In genomic region chr3L:8974478-8975477, dm6 we compare ENCODE assay signal across 1 fruit fly cellular context.
TF ChIP-seq lines count a peak whose summit lies in the region.

TSS of gene pix (minus strand) at chr3L:8974765.
TSS of gene Srp68 (plus strand) at chr3L:8975046.

TF ChIP-seq in whole organism, embryonic, 481 proteins besides CTCF, POLR2A, EP300 and RAD21 (continued from another document and continues in another):
- peak; percentile 85 for TF ChIP-seq CG13287 (GFP tag; IDR thresholded peaks at IDR 0.05; lab: Robert Waterston, UW; ENCODE audit: partially characterized antibody)
- TF ChIP-seq nerfin-2 (GFP tag; IDR thresholded peaks at IDR 0.05; lab: Robert Waterston, UW; ENCODE audit: partially characterized antibody): peak; percentile 45; the same call in 1 of the 2 replicates
- TF ChIP-seq HmgZ (tag; optimal IDR thresholded peaks at IDR 0.05; lab: Kevin White, UChicago): peak; percentile 43
- TF ChIP-seq tup (GFP tag; optimal IDR thresholded peaks at IDR 0.05; lab: Kevin White, UChicago): no peak
- TF ChIP-seq CG7786 (GFP tag; optimal IDR thresholded peaks at IDR 0.05; lab: Kevin White, UChicago): peak; percentile 43
- TF ChIP-seq br (optimal IDR thresholded peaks at IDR 0.05; lab: Kevin White, UChicago): no peak
- peak; percentile 76 for TF ChIP-seq Blimp-1 (GFP tag; optimal IDR thresholded peaks at IDR 0.05; lab: Kevin White, UChicago)
- peak; percentile 17 for TF ChIP-seq CG30431 (GFP tag; optimal IDR thresholded peaks at IDR 0.05; lab: Kevin White, UChicago)
- TF ChIP-seq Usf (GFP tag; optimal IDR thresholded peaks at IDR 0.05; lab: Kevin White, UChicago): peak; percentile 44
- TF ChIP-seq CG16815 (GFP tag; optimal IDR thresholded peaks at IDR 0.05; lab: Kevin White, UChicago): peak; percentile 47
- TF ChIP-seq CG6683 (GFP tag; optimal IDR thresholded peaks at IDR 0.05; lab: Kevin White, UChicago): peak; percentile 18
- TF ChIP-seq CG9797 (GFP tag; optimal IDR thresholded peaks at IDR 0.05; lab: Kevin White, UChicago): peak; percentile 30
- TF ChIP-seq CG8765 (GFP tag; IDR thresholded peaks at IDR 0.05; lab: Robert Waterston, UW): no peak
- TF ChIP-seq CG12299 (tag; optimal IDR thresholded peaks at IDR 0.05; lab: Kevin White, UChicago): no peak
- no peak for TF ChIP-seq ftz-f1 (GFP tag; optimal IDR thresholded peaks at IDR 0.05; lab: Kevin White, UChicago)
- no peak for TF ChIP-seq Ravus (GFP tag; IDR thresholded peaks at IDR 0.05; lab: Robert Waterston, UW)
- no peak for TF ChIP-seq pb (GFP tag; optimal IDR thresholded peaks at IDR 0.05; lab: Kevin White, UChicago)
- TF ChIP-seq zf30C (GFP tag; optimal IDR thresholded peaks at IDR 0.05; lab: Kevin White, UChicago): no peak
- no peak for TF ChIP-seq ci (GFP tag; IDR thresholded peaks at IDR 0.05; lab: Robert Waterston, UW)
- TF ChIP-seq Deaf1 (tag; optimal IDR thresholded peaks at IDR 0.05; lab: Kevin White, UChicago): no peak
- TF ChIP-seq Dip3 (GFP tag; optimal IDR thresholded peaks at IDR 0.05; lab: Kevin White, UChicago): peak; percentile 49
- no peak for TF ChIP-seq Dfd (GFP tag; optimal IDR thresholded peaks at IDR 0.05; lab: Kevin White, UChicago)
- TF ChIP-seq CG17829 (tag; optimal IDR thresholded peaks at IDR 0.05; lab: Kevin White, UChicago): peak; percentile 76
- no peak for TF ChIP-seq her (GFP tag; optimal IDR thresholded peaks at IDR 0.05; lab: Kevin White, UChicago)
- TF ChIP-seq so (GFP tag; IDR thresholded peaks at IDR 0.05; lab: Robert Waterston, UW): no peak
- TF ChIP-seq CG13424 (tag; optimal IDR thresholded peaks at IDR 0.05; lab: Kevin White, UChicago): peak; percentile 75
- TF ChIP-seq CG10147 (GFP tag; optimal IDR thresholded peaks at IDR 0.05; lab: Kevin White, UChicago): peak; percentile 63
- no peak for TF ChIP-seq vvl (GFP tag; IDR thresholded peaks at IDR 0.05; lab: Robert Waterston, UW)
- no peak for TF ChIP-seq sqz (GFP tag; optimal IDR thresholded peaks at IDR 0.05; lab: Kevin White, UChicago)
- TF ChIP-seq kay (GFP tag; optimal IDR thresholded peaks at IDR 0.05; lab: Kevin White, UChicago): peak; percentile 30
- TF ChIP-seq Opbp (GFP tag; IDR thresholded peaks at IDR 0.05; lab: Robert Waterston, UW; ENCODE audit: partially characterized antibody): peak; percentile 66; the same call in 2 of the 3 replicates
- TF ChIP-seq nom (GFP tag; optimal IDR thresholded peaks at IDR 0.05; lab: Kevin White, UChicago): peak; percentile 15
- peak; percentile 70 for TF ChIP-seq Max (GFP tag; optimal IDR thresholded peaks at IDR 0.05; lab: Kevin White, UChicago)
- 0 out of 2 replicates have a peak, but pooled peaks have one; percentile 14 for TF ChIP-seq CG31224 (GFP tag; IDR thresholded peaks at IDR 0.05; lab: Robert Waterston, UW)
- no peak for TF ChIP-seq CG10959 (GFP tag; IDR thresholded peaks at IDR 0.05; lab: Robert Waterston, UW)
- peak; percentile 78 for TF ChIP-seq CG30403 (GFP tag; optimal IDR thresholded peaks at IDR 0.05; lab: Kevin White, UChicago)
- TF ChIP-seq dmrt11E (tag; optimal IDR thresholded peaks at IDR 0.05; lab: Kevin White, UChicago): peak; percentile 61
- peak; percentile 80 for TF ChIP-seq CG34224 (GFP tag; IDR thresholded peaks at IDR 0.05; lab: Robert Waterston, UW; ENCODE audit: partially characterized antibody)
- TF ChIP-seq CG18764 (GFP tag; optimal IDR thresholded peaks at IDR 0.05; lab: Kevin White, UChicago): peak; percentile 31
- TF ChIP-seq aop (GFP tag; IDR thresholded peaks at IDR 0.05; lab: Robert Waterston, UW): no peak
- no peak for TF ChIP-seq ERR (GFP tag; optimal IDR thresholded peaks at IDR 0.05; lab: Kevin White, UChicago)
- peak; percentile 18 for TF ChIP-seq CG7928 (GFP tag; optimal IDR thresholded peaks at IDR 0.05; lab: Kevin White, UChicago)
- no peak for TF ChIP-seq CG3726 (GFP tag; IDR thresholded peaks at IDR 0.05; lab: Robert Waterston, UW)
- TF ChIP-seq Hmx (GFP tag; optimal IDR thresholded peaks at IDR 0.05; lab: Kevin White, UChicago): no peak
- TF ChIP-seq gsb-n (tag; optimal IDR thresholded peaks at IDR 0.05; lab: Kevin White, UChicago): no peak
- no peak for TF ChIP-seq CG7357 (GFP tag; IDR thresholded peaks at IDR 0.05; lab: Robert Waterston, UW)
- peak; percentile 73 for TF ChIP-seq Nf-YC (tag; optimal IDR thresholded peaks at IDR 0.05; lab: Kevin White, UChicago)
- no peak for TF ChIP-seq CG8478 (optimal IDR thresholded peaks at IDR 0.05; lab: Kevin White, UChicago)
- TF ChIP-seq klu (GFP tag; IDR thresholded peaks at IDR 0.05; lab: Robert Waterston, UW): peak; percentile 50; the same call in 1 of the 2 replicates
- TF ChIP-seq wor (GFP tag; IDR thresholded peaks at IDR 0.05; lab: Robert Waterston, UW): no peak
- TF ChIP-seq Oaz (GFP tag; IDR thresholded peaks at IDR 0.05; lab: Robert Waterston, UW): no peak
- TF ChIP-seq Rfx (GFP tag; IDR thresholded peaks at IDR 0.05; lab: Robert Waterston, UW): peak; percentile 65
- TF ChIP-seq cg (GFP tag; optimal IDR thresholded peaks at IDR 0.05; lab: Kevin White, UChicago): no peak
- TF ChIP-seq HLHmδ (GFP tag; optimal IDR thresholded peaks at IDR 0.05; lab: Kevin White, UChicago): no peak
- no peak for TF ChIP-seq cas (GFP tag; IDR thresholded peaks at IDR 0.05; lab: Robert Waterston, UW)
- TF ChIP-seq gcm (GFP tag; optimal IDR thresholded peaks at IDR 0.05; lab: Kevin White, UChicago): peak; percentile 47
- TF ChIP-seq CG32772 (GFP tag; IDR thresholded peaks at IDR 0.05; lab: Robert Waterston, UW): 0 out of 2 replicates have a peak, but pooled peaks have one; percentile 14
- TF ChIP-seq hb (GFP tag; IDR thresholded peaks at IDR 0.05; lab: Robert Waterston, UW; ENCODE audit: partially characterized antibody): peak; percentile 65
- TF ChIP-seq CG2120 (GFP tag; optimal IDR thresholded peaks at IDR 0.05; lab: Kevin White, UChicago): peak; percentile 76
- TF ChIP-seq Sry-β (GFP tag; optimal IDR thresholded peaks at IDR 0.05; lab: Kevin White, UChicago): peak; percentile 76
- no peak for TF ChIP-seq ssp (GFP tag; IDR thresholded peaks at IDR 0.05; lab: Robert Waterston, UW)
- TF ChIP-seq CG13296 (GFP tag; optimal IDR thresholded peaks at IDR 0.05; lab: Kevin White, UChicago): no peak
- TF ChIP-seq Dad (GFP tag; optimal IDR thresholded peaks at IDR 0.05; lab: Kevin White, UChicago): peak; percentile 34
- TF ChIP-seq lab (GFP tag; optimal IDR thresholded peaks at IDR 0.05; lab: Kevin White, UChicago): no peak
- TF ChIP-seq salm (tag; optimal IDR thresholded peaks at IDR 0.05; lab: Kevin White, UChicago): no peak
- TF ChIP-seq sna (GFP tag; IDR thresholded peaks at IDR 0.05; lab: Robert Waterston, UW; ENCODE audit: partially characterized antibody): peak; percentile 75
- TF ChIP-seq Tbp (GFP tag; optimal IDR thresholded peaks at IDR 0.05; lab: Kevin White, UChicago): no peak
- no peak for TF ChIP-seq dati (GFP tag; IDR thresholded peaks at IDR 0.05; lab: Robert Waterston, UW)
- no peak for TF ChIP-seq CG6254 (GFP tag; optimal IDR thresholded peaks at IDR 0.05; lab: Kevin White, UChicago)
- TF ChIP-seq Six4 (GFP tag; optimal IDR thresholded peaks at IDR 0.05; lab: Kevin White, UChicago): peak; percentile 15
- peak; percentile 15 for TF ChIP-seq Mad (GFP tag; optimal IDR thresholded peaks at IDR 0.05; lab: Kevin White, UChicago)
- TF ChIP-seq pho (GFP tag; optimal IDR thresholded peaks at IDR 0.05; lab: Kevin White, UChicago): peak; percentile 54
- no peak for TF ChIP-seq CG2875 (GFP tag; optimal IDR thresholded peaks at IDR 0.05; lab: Kevin White, UChicago)
- TF ChIP-seq MESR4 (GFP tag; optimal IDR thresholded peaks at IDR 0.05; lab: Kevin White, UChicago): peak; percentile 93
- TF ChIP-seq Meics (GFP tag; optimal IDR thresholded peaks at IDR 0.05; lab: Kevin White, UChicago): no peak
- peak; percentile 78 for TF ChIP-seq grau (tag; optimal IDR thresholded peaks at IDR 0.05; lab: Kevin White, UChicago)
- TF ChIP-seq Ptx1 (GFP tag; IDR thresholded peaks at IDR 0.05; lab: Robert Waterston, UW): peak; percentile 65
- TF ChIP-seq danr (GFP tag; IDR thresholded peaks at IDR 0.05; lab: Robert Waterston, UW): no peak
- no peak for TF ChIP-seq CG31441 (GFP tag; IDR thresholded peaks at IDR 0.05; lab: Robert Waterston, UW)
- peak; percentile 77 for TF ChIP-seq CG9932 (GFP tag; IDR thresholded peaks at IDR 0.05; lab: Robert Waterston, UW)
- peak; percentile 30 for TF ChIP-seq CG34376 (GFP tag; optimal IDR thresholded peaks at IDR 0.05; lab: Kevin White, UChicago)
- TF ChIP-seq Ada2b (GFP tag; IDR thresholded peaks at IDR 0.05; lab: Robert Waterston, UW): no peak
- no peak for TF ChIP-seq Hmr (GFP tag; optimal IDR thresholded peaks at IDR 0.05; lab: Kevin White, UChicago)
- no peak for TF ChIP-seq schlank (tag; optimal IDR thresholded peaks at IDR 0.05; lab: Kevin White, UChicago)
- TF ChIP-seq amos (GFP tag; IDR thresholded peaks at IDR 0.05; lab: Robert Waterston, UW; ENCODE audit: partially characterized antibody): peak; percentile 69
- TF ChIP-seq hkb (optimal IDR thresholded peaks at IDR 0.05; lab: Kevin White, UChicago): no peak
- no peak for TF ChIP-seq hkb (GFP tag; IDR thresholded peaks at IDR 0.05; lab: Robert Waterston, UW)
- no peak for TF ChIP-seq CG1024 (GFP tag; IDR thresholded peaks at IDR 0.05; lab: Robert Waterston, UW)
- TF ChIP-seq Trl (optimal IDR thresholded peaks at IDR 0.05; lab: Kevin White, UChicago): no peak
- TF ChIP-seq Trl (GFP tag; optimal IDR thresholded peaks at IDR 0.05; lab: Kevin White, UChicago): peak; percentile 51
- 0 out of 2 replicates have a peak, but pooled peaks have one; percentile 43 for TF ChIP-seq CG14667 (GFP tag; IDR thresholded peaks at IDR 0.05; lab: Robert Waterston, UW)
- TF ChIP-seq CG10366 (GFP tag; IDR thresholded peaks at IDR 0.05; lab: Robert Waterston, UW): peak; percentile 37; the same call in 1 of the 2 replicates
- peak; percentile 81 for TF ChIP-seq YL-1 (GFP tag; optimal IDR thresholded peaks at IDR 0.05; lab: Kevin White, UChicago)
- peak; percentile 87 for TF ChIP-seq CG14710 (tag; optimal IDR thresholded peaks at IDR 0.05; lab: Kevin White, UChicago)
- TF ChIP-seq bcd (GFP tag; optimal IDR thresholded peaks at IDR 0.05; lab: Kevin White, UChicago): peak; percentile 51
- peak in 1 of 2 experiments; percentile 36 for TF ChIP-seq bsh (GFP tag; optimal IDR thresholded peaks at IDR 0.05; lab: Kevin White, UChicago)
- TF ChIP-seq CG4404 (GFP tag; IDR thresholded peaks at IDR 0.05; lab: Robert Waterston, UW): peak; percentile 64
- peak; percentile 62 for TF ChIP-seq HLH54F (GFP tag; optimal IDR thresholded peaks at IDR 0.05; lab: Kevin White, UChicago)
- peak; percentile 31 for TF ChIP-seq Antp (GFP tag; optimal IDR thresholded peaks at IDR 0.05; lab: Kevin White, UChicago)
- no peak for TF ChIP-seq CG2889 (GFP tag; IDR thresholded peaks at IDR 0.05; lab: Robert Waterston, UW)
- no peak for TF ChIP-seq CG3065 (GFP tag; optimal IDR thresholded peaks at IDR 0.05; lab: Kevin White, UChicago)
- TF ChIP-seq inv (GFP tag; IDR thresholded peaks at IDR 0.05; lab: Robert Waterston, UW; ENCODE audit: partially characterized antibody): peak; percentile 86
- peak; percentile 58 for TF ChIP-seq PHDP (tag; optimal IDR thresholded peaks at IDR 0.05; lab: Kevin White, UChicago)
- no peak for TF ChIP-seq fru (optimal IDR thresholded peaks at IDR 0.05; lab: Kevin White, UChicago)
- no peak for TF ChIP-seq CG2199 (GFP tag; IDR thresholded peaks at IDR 0.05; lab: Robert Waterston, UW)
- TF ChIP-seq org-1 (GFP tag; optimal IDR thresholded peaks at IDR 0.05; lab: Kevin White, UChicago): no peak
- peak; percentile 43 for TF ChIP-seq al (GFP tag; IDR thresholded peaks at IDR 0.05; lab: Robert Waterston, UW)
- peak; percentile 16 for TF ChIP-seq shn (GFP tag; optimal IDR thresholded peaks at IDR 0.05; lab: Kevin White, UChicago)
- no peak for TF ChIP-seq gt (GFP tag; IDR thresholded peaks at IDR 0.05; lab: Robert Waterston, UW)
- TF ChIP-seq pum (GFP tag; optimal IDR thresholded peaks at IDR 0.05; lab: Kevin White, UChicago): peak; percentile 9
- peak; percentile 82 for TF ChIP-seq CG2712 (tag; optimal IDR thresholded peaks at IDR 0.05; lab: Kevin White, UChicago)
- no peak for TF ChIP-seq dmrt99B (tag; optimal IDR thresholded peaks at IDR 0.05; lab: Kevin White, UChicago)
- TF ChIP-seq kni (GFP tag; optimal IDR thresholded peaks at IDR 0.05; lab: Kevin White, UChicago): no peak
- peak; percentile 16 for TF ChIP-seq jumu (GFP tag; optimal IDR thresholded peaks at IDR 0.05; lab: Kevin White, UChicago)
- no peak for TF ChIP-seq CG32767 (GFP tag; IDR thresholded peaks at IDR 0.05; lab: Robert Waterston, UW)
- peak; percentile 48 for TF ChIP-seq az2 (GFP tag; optimal IDR thresholded peaks at IDR 0.05; lab: Kevin White, UChicago)
- no peak for TF ChIP-seq CG6813 (GFP tag; optimal IDR thresholded peaks at IDR 0.05; lab: Kevin White, UChicago)
- TF ChIP-seq bowl (GFP tag; IDR thresholded peaks at IDR 0.05; lab: Robert Waterston, UW): no peak
- TF ChIP-seq Dip2 (GFP tag; IDR thresholded peaks at IDR 0.05; lab: Robert Waterston, UW): no peak
- no peak for TF ChIP-seq CG17186 (GFP tag; optimal IDR thresholded peaks at IDR 0.05; lab: Kevin White, UChicago)
- no peak for TF ChIP-seq chinmo (GFP tag; IDR thresholded peaks at IDR 0.05; lab: Robert Waterston, UW; ENCODE audit: partially characterized antibody)
- peak; percentile 19 for TF ChIP-seq CG8089 (GFP tag; optimal IDR thresholded peaks at IDR 0.05; lab: Kevin White, UChicago)
- TF ChIP-seq CG6791 (GFP tag; IDR thresholded peaks at IDR 0.05; lab: Robert Waterston, UW; ENCODE audit: partially characterized antibody): 0 out of 3 replicates have a peak, but pooled peaks have one; percentile 33
- TF ChIP-seq B-H1 (GFP tag; IDR thresholded peaks at IDR 0.05; lab: Robert Waterston, UW): no peak
- TF ChIP-seq CG12744 (GFP tag; optimal IDR thresholded peaks at IDR 0.05; lab: Kevin White, UChicago): no peak
- TF ChIP-seq Hr39 (optimal IDR thresholded peaks at IDR 0.05; lab: Kevin White, UChicago): no peak
- TF ChIP-seq Eip74EF (GFP tag; optimal IDR thresholded peaks at IDR 0.05; lab: Kevin White, UChicago): no peak
- no peak for TF ChIP-seq Atf6 (GFP tag; IDR thresholded peaks at IDR 0.05; lab: Robert Waterston, UW)
- no peak for TF ChIP-seq Elba2 (GFP tag; optimal IDR thresholded peaks at IDR 0.05; lab: Kevin White, UChicago)
- TF ChIP-seq en (GFP tag; optimal IDR thresholded peaks at IDR 0.05; lab: Kevin White, UChicago): no peak
- TF ChIP-seq CG15073 (GFP tag; optimal IDR thresholded peaks at IDR 0.05; lab: Kevin White, UChicago): no peak
- TF ChIP-seq HHEX (GFP tag; optimal IDR thresholded peaks at IDR 0.05; lab: Kevin White, UChicago): peak; percentile 44
- TF ChIP-seq Ets65A (GFP tag; lab: Kevin White, UChicago): peak; percentile 92
- TF ChIP-seq Dbx (GFP tag; IDR thresholded peaks at IDR 0.05; lab: Robert Waterston, UW): peak; percentile 67; the same call in 1 of the 3 replicates
